Worm (Caenorhabditis elegans) whole organism, young adult: ENCODE measurements around the gene srd-16.

Experiments
- C17E4.6 ChIP-seq: fragments of 200-800 bp; sonication (Bioruptor generic); IDR thresholded peaks from 2 replicates; pipeline ENCODE4 v1.3.6; 2022; ENCODE audit warnings: missing genetic modification reagents, missing genetic modification characterization, missing compliant biosample characterization
- F33H1.4 ChIP-seq: fragments of 200-800 bp; sonication (Bioruptor generic); IDR thresholded peaks from 2 replicates; pipeline ENCODE4 v1.3.6; 2022; ENCODE audit warnings: missing genetic modification reagents, missing genetic modification characterization, missing compliant biosample characterization
- akir-1 ChIP-seq: fragments of 200-800 bp; sonication (Bioruptor generic); optimal IDR thresholded peaks from 2 replicates; lab custom pipeline; 2018; ENCODE audit warnings: mild to moderate bottlenecking, missing genetic modification characterization, moderate library complexity, missing compliant biosample characterization
- atf-7 ChIP-seq: sonication (generic microtip); optimal IDR thresholded peaks from 2 replicates; lab custom pipeline; 2017; ENCODE audit warnings: mild to moderate bottlenecking, missing genetic modification characterization, missing compliant biosample characterization
- ceh-100 ChIP-seq: fragments of 200-800 bp; sonication (Bioruptor generic); IDR thresholded peaks from 2 replicates; pipeline ENCODE4 v1.3.6; 2022; ENCODE audit warnings: missing genetic modification reagents, missing genetic modification characterization, missing compliant biosample characterization
- ceh-27 ChIP-seq: fragments of 200-800 bp; sonication (Bioruptor generic); optimal IDR thresholded peaks from 2 replicates; lab custom pipeline; 2018; ENCODE audit warnings: mild to moderate bottlenecking, missing genetic modification characterization, moderate library complexity, missing compliant biosample characterization
- hmg-1.2 ChIP-seq: fragments of 200-800 bp; sonication (Bioruptor generic); IDR thresholded peaks from 2 replicates; pipeline ENCODE4 v1.3.6; 2022; ENCODE audit warnings: missing genetic modification reagents, missing genetic modification characterization, missing compliant biosample characterization
- hsf-1 ChIP-seq: fragments of 200-800 bp; sonication (Bioruptor generic); IDR thresholded peaks from 2 replicates; pipeline ENCODE4 v1.3.6; 2022; ENCODE audit warnings: missing genetic modification reagents, missing genetic modification characterization, missing compliant biosample characterization
- lir-1 ChIP-seq: fragments of 200-800 bp; sonication (Bioruptor generic); conservative IDR thresholded peaks from 2 replicates; pipeline ENCODE4 v1.3.6; 2022; ENCODE audit warnings: missing genetic modification reagents, missing genetic modification characterization, missing compliant biosample characterization
- nhr-179 ChIP-seq: sonication (generic microtip); optimal IDR thresholded peaks from 2 replicates; lab custom pipeline; 2016; ENCODE audit warnings: mild to moderate bottlenecking, missing genetic modification characterization, missing compliant biosample characterization
- nhr-90 ChIP-seq: sonication (generic microtip); optimal IDR thresholded peaks from 2 replicates; lab custom pipeline; 2016; ENCODE audit warnings: missing genotype, mild to moderate bottlenecking, missing genetic modification characterization, missing compliant biosample characterization
- pha-4 ChIP-seq: fragments of 150-350 bp; sonication (generic microtip); optimal IDR thresholded peaks from 2 replicates; lab custom pipeline; 2014; ENCODE audit warnings: missing biosample characterization, missing genetic modification reagents, missing genetic modification characterization
- unc-130 ChIP-seq: sonication (generic microtip); optimal IDR thresholded peaks from 2 replicates; lab custom pipeline; 2016; ENCODE audit warnings: missing genetic modification reagents, missing genetic modification characterization, missing compliant biosample characterization
- xnd-1 ChIP-seq: sonication (generic microtip); optimal IDR thresholded peaks from 2 replicates; lab custom pipeline; 2016; ENCODE audit warnings: missing genotype, missing genetic modification reagents, missing genetic modification characterization, missing compliant biosample characterization
- ztf-25 ChIP-seq: fragments of 200-800 bp; sonication (Bioruptor generic); IDR thresholded peaks from 2 replicates; pipeline ENCODE4 v1.3.6; 2022; ENCODE audit warnings: missing genetic modification reagents, missing genetic modification characterization, missing compliant biosample characterization

Gene srd-16

DNA sequence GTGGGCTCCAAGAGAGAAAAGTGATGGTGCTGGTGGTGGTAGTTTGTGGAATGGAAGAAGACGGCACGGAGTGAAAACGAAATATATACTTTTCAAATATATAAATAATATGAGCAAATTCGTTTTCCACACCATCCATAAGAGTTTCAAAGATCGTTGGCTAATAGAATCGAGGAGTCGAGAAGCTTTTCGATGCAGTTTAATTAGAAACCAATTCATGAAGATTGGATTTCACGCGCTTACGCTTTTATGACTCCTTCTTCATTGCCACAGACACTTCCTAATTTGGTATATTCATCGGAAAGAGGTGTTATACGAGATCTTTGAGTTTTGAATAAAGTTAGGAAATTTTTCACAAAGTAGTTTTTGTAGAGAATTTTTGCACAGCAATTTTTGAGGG lies 49.2 kb downstream of the srd-16 start:
- TF ChIP-seq F33H1.4 (no peak), C17E4.6 (GFP tag; lab: Robert Waterston, UW) (no peak), pha-4 (tag; lab: Kevin White, UChicago) (no peak), ceh-27 (no peak), nhr-90 (tag; lab: Kevin White, UChicago) (no peak), atf-7 (tag; lab: Kevin White, UChicago) (no peak), hmg-1.2 (GFP tag; lab: Robert Waterston, UW) (no peak), ztf-25 (GFP tag; lab: Robert Waterston, UW) (no peak), akir-1 (GFP tag; lab: Kevin White, UChicago) (no peak), nhr-179 (tag; lab: Kevin White, UChicago) (no peak), hsf-1 (GFP tag; lab: Robert Waterston, UW) (no peak), lir-1 (GFP tag; lab: Robert Waterston, UW) (no peak), unc-130 (GFP tag; lab: Kevin White, UChicago) (no peak), xnd-1 (tag; lab: Kevin White, UChicago) (no peak), ceh-100 (GFP tag; lab: Robert Waterston, UW) (no peak)
